Fruit fly (Drosophila melanogaster): ENCODE measurements around the gene CG6059.

Gene CG6059

DNA sequence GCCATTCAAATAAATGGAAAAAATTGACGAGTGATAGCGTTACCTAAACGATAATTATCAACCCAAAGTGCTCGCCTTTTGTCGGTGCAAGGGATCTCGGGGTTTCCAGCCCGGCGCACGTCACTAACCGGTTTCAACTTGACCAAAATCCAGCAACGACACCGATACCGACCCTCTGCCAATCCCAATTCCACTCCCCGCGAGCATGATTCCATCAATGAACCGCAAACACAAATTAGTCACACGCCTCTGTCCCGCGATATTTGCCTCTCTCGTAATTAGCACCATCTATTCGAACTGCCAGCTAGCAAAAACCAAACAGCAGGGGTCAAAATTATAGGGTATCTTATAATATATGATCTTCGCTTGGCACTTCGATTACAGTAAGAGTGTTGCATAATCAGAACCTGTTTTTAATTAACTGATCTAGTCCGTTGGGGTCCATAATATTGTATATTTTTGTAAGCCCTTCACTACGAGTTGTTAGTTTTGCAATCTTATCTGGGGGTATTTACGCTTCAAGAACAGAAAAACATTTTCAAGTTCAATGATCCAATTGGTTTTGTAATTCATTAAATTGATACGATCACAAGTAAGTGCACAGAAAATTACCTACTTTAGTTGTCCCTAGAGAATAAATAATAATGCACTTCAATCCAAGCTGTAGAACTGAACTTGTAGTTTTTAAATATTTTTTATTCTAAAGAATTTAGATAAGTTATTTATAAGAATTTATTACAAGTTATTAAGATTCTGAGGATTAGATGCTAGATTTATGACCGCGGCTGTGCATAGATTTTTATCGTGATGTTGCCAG is 28.8 kb upstream of the CG6059 start (continued):
- TF ChIP-seq bsh (GFP tag; optimal IDR thresholded peaks at IDR 0.05) (peak; percentile 7 to 17), fd64A (GFP tag; optimal IDR thresholded peaks at IDR 0.05) (no peak), dmrt99B (tag; optimal IDR thresholded peaks at IDR 0.05) (peak; percentile 51), pfk (GFP tag; optimal IDR thresholded peaks at IDR 0.05) (no peak), caup (GFP tag; optimal IDR thresholded peaks at IDR 0.05; ENCODE audit: severe bottlenecking) (peak; percentile 67), Vsx1 (GFP tag; optimal IDR thresholded peaks at IDR 0.05) (peak; percentile 82), Blimp-1 (GFP tag; optimal IDR thresholded peaks at IDR 0.05) (peak; percentile 12), unc-4 (GFP tag; IDR thresholded peaks at IDR 0.05; ENCODE audit: partially characterized antibody) (no peak), CG2712 (tag; optimal IDR thresholded peaks at IDR 0.05) (peak; percentile 48), grau (tag; optimal IDR thresholded peaks at IDR 0.05) (peak; percentile 74), CG1233 (GFP tag; optimal IDR thresholded peaks at IDR 0.05) (peak; percentile 58), CG16863 (GFP tag; optimal IDR thresholded peaks at IDR 0.05) (no peak), Hmr (GFP tag; optimal IDR thresholded peaks at IDR 0.05) (peak; percentile 79), CG12104 (GFP tag; optimal IDR thresholded peaks at IDR 0.05) (peak; percentile 61), Deaf1 (tag; optimal IDR thresholded peaks at IDR 0.05) (peak; percentile 38), CG6854 (GFP tag; optimal IDR thresholded peaks at IDR 0.05) (peak; percentile 21), CG1603 (tag; optimal IDR thresholded peaks at IDR 0.05) (no peak), B-H1 (GFP tag; IDR thresholded peaks at IDR 0.05) (no peak), aop (GFP tag; IDR thresholded peaks at IDR 0.05) (no peak), Doc2 (GFP tag; IDR thresholded peaks at IDR 0.05) (no peak), da (GFP tag; optimal IDR thresholded peaks at IDR 0.05) (no peak), CG10543 (GFP tag; optimal IDR thresholded peaks at IDR 0.05) (peak; percentile 42), Oaz (GFP tag; IDR thresholded peaks at IDR 0.05) (no peak), CG17361 (GFP tag; IDR thresholded peaks at IDR 0.05) (peak; percentile 81), CG3838 (GFP tag; optimal IDR thresholded peaks at IDR 0.05) (no peak), CG10274 (GFP tag; optimal IDR thresholded peaks at IDR 0.05) (peak; percentile 38), ro (GFP tag; IDR thresholded peaks at IDR 0.05) (no peak), disco-r (GFP tag; optimal IDR thresholded peaks at IDR 0.05) (no peak), Ptx1 (GFP tag; IDR thresholded peaks at IDR 0.05) (peak; percentile 41; the same call in 1 of the 2 replicates), CG17385 (GFP tag; optimal IDR thresholded peaks at IDR 0.05) (peak; percentile 54), ERR (GFP tag; optimal IDR thresholded peaks at IDR 0.05) (no peak), CG3163 (GFP tag; optimal IDR thresholded peaks at IDR 0.05) (no peak), CG15601 (tag; optimal IDR thresholded peaks at IDR 0.05) (peak; percentile 21), CG10979 (tag; optimal IDR thresholded peaks at IDR 0.05) (peak; percentile 12), chinmo (GFP tag; IDR thresholded peaks at IDR 0.05; ENCODE audit: partially characterized antibody) (peak; percentile 87; the same call in 2 of the 4 replicates), CTCF (GFP tag; optimal IDR thresholded peaks at IDR 0.05) (no peak), vvl (GFP tag; IDR thresholded peaks at IDR 0.05) (0 out of 2 replicates have a peak, but pooled peaks have one; percentile 45), CG7839 (tag; optimal IDR thresholded peaks at IDR 0.05) (peak; percentile 65), tio (GFP tag; optimal IDR thresholded peaks at IDR 0.05) (peak; percentile 77), ci (GFP tag; IDR thresholded peaks at IDR 0.05) (no peak), CG12299 (tag; optimal IDR thresholded peaks at IDR 0.05) (peak; percentile 43), CG7786 (GFP tag; optimal IDR thresholded peaks at IDR 0.05) (peak; percentile 17), br (optimal IDR thresholded peaks at IDR 0.05) (no peak), exex (tag; optimal IDR thresholded peaks at IDR 0.05) (peak; percentile 47), en (GFP tag; optimal IDR thresholded peaks at IDR 0.05) (no peak), CG7963 (GFP tag; IDR thresholded peaks at IDR 0.05; ENCODE audit: partially characterized antibody) (no peak), CG18011 (GFP tag; optimal IDR thresholded peaks at IDR 0.05) (no peak), CG9932 (GFP tag; IDR thresholded peaks at IDR 0.05) (no peak), inv (GFP tag; IDR thresholded peaks at IDR 0.05; ENCODE audit: partially characterized antibody) (no peak)
